Fruit fly (Drosophila melanogaster) whole organism, embryonic: ENCODE measurements around the gene RpL27A.

Experiments used
- Asciz ChIP-seq: fragments of 200-800 bp; sonication (Bioruptor generic); optimal IDR thresholded peaks from 2 replicates; lab custom pipeline; 2017; ENCODE audit warnings: missing biosample characterization, mild to moderate bottlenecking, missing genetic modification characterization, missing genetic modification reagents
- Atf3 ChIP-seq: fragments of 200-800 bp; sonication (Bioruptor generic); optimal IDR thresholded peaks from 3 replicates; lab custom pipeline; 2016; ENCODE audit warnings: missing biosample characterization, missing genetic modification characterization
- B-H1 ChIP-seq: fragments of 200-800 bp; sonication (Bioruptor generic); IDR thresholded peaks from 3 replicates; pipeline ENCODE4 v1.3.6; 2022; ENCODE audit warnings: missing biosample characterization, missing genetic modification characterization
- Bgb ChIP-seq: fragments of 200-800 bp; sonication (Bioruptor generic); IDR thresholded peaks from 2 replicates; pipeline ENCODE4 v1.3.6; 2022; ENCODE audit warnings: missing biosample characterization, missing genetic modification characterization; ENCODE audit not compliant: partially characterized antibody
- CG10431 ChIP-seq: fragments of 200-800 bp; sonication (Bioruptor generic); optimal IDR thresholded peaks from 3 replicates; lab custom pipeline; 2018; ENCODE audit warnings: missing biosample characterization, mild to moderate bottlenecking, missing genetic modification characterization
- CG10959 ChIP-seq: fragments of 200-800 bp; sonication (Bioruptor generic); IDR thresholded peaks from 2 replicates; pipeline ENCODE4 v1.3.6; 2022; ENCODE audit warnings: missing biosample characterization, missing genetic modification characterization
- CG10979 ChIP-seq: fragments of 200-800 bp; sonication (Bioruptor generic); optimal IDR thresholded peaks from 2 replicates; lab custom pipeline; 2018; ENCODE audit warnings: missing biosample characterization, mild to moderate bottlenecking, missing genetic modification characterization, moderate library complexity
- CG11247 ChIP-seq: fragments of 200-800 bp; sonication (Bioruptor generic); IDR thresholded peaks from 2 replicates; pipeline ENCODE4 v1.3.6; 2022; ENCODE audit warnings: missing biosample characterization, missing genetic modification characterization
- CG11560 ChIP-seq: fragments of 200-800 bp; sonication (Bioruptor generic); IDR thresholded peaks from 3 replicates; pipeline ENCODE4 v1.3.6; 2022; ENCODE audit warnings: missing biosample characterization, missing genetic modification characterization
- CG14860 ChIP-seq: fragments of 200-800 bp; sonication (Bioruptor generic); IDR thresholded peaks from 3 replicates; pipeline ENCODE4 v1.3.6; 2022; ENCODE audit warnings: missing biosample characterization, missing genetic modification characterization; ENCODE audit not compliant: partially characterized antibody
- CG15601 ChIP-seq: fragments of 200-800 bp; sonication (Bioruptor generic); optimal IDR thresholded peaks from 3 replicates; lab custom pipeline; 2019; ENCODE audit warnings: missing biosample characterization, mild to moderate bottlenecking, missing genetic modification characterization, moderate library complexity
- CG1602 ChIP-seq: fragments of 200-800 bp; sonication (Bioruptor generic); optimal IDR thresholded peaks from 3 replicates; lab custom pipeline; 2016; ENCODE audit warnings: missing biosample characterization, missing genetic modification characterization
- CG16815 ChIP-seq: fragments of 200-800 bp; sonication (Bioruptor generic); optimal IDR thresholded peaks from 3 replicates; lab custom pipeline; 2017; ENCODE audit warnings: missing biosample characterization, mild to moderate bottlenecking, missing genetic modification characterization
- CG18262 ChIP-seq: fragments of 200-800 bp; optimal IDR thresholded peaks from 3 replicates; lab custom pipeline; 2019; ENCODE audit warnings: missing biosample characterization, mild to moderate bottlenecking, missing genetic modification characterization, moderate library complexity
- CG1832 ChIP-seq: fragments of 200-800 bp; sonication (Bioruptor generic); optimal IDR thresholded peaks from 2 replicates; lab custom pipeline; 2017; ENCODE audit warnings: missing biosample characterization, mild to moderate bottlenecking, missing genetic modification characterization, inconsistent platforms
- CG18599 ChIP-seq: fragments of 200-800 bp; sonication (Bioruptor generic); optimal IDR thresholded peaks from 3 replicates; lab custom pipeline; 2017; ENCODE audit warnings: missing biosample characterization, missing genetic modification characterization, mild to moderate bottlenecking, moderate library complexity, missing genetic modification reagents
- CG2712 ChIP-seq: fragments of 200-800 bp; optimal IDR thresholded peaks from 3 replicates; lab custom pipeline; 2019; ENCODE audit warnings: missing biosample characterization, mild to moderate bottlenecking, missing genetic modification characterization, moderate library complexity
- CG31224 ChIP-seq: fragments of 200-800 bp; sonication (Bioruptor generic); IDR thresholded peaks from 2 replicates; pipeline ENCODE4 v1.3.6; 2022; ENCODE audit warnings: missing biosample characterization, missing genetic modification characterization
- CG3726 ChIP-seq: fragments of 200-800 bp; sonication (Bioruptor generic); IDR thresholded peaks from 3 replicates; pipeline ENCODE4, ENCODE4 v1.3.6; 2022; ENCODE audit warnings: missing biosample characterization, missing genetic modification characterization
- CG4282 ChIP-seq: fragments of 200-800 bp; sonication (Bioruptor generic); optimal IDR thresholded peaks from 2 replicates; lab custom pipeline; 2016; ENCODE audit warnings: missing biosample characterization, missing genetic modification characterization
- CG8388 ChIP-seq: fragments of 200-800 bp; sonication (Bioruptor generic); optimal IDR thresholded peaks from 2 replicates; lab custom pipeline; 2019; ENCODE audit warnings: missing biosample characterization, mild to moderate bottlenecking, missing genetic modification characterization, moderate library complexity
- CG8478 ChIP-seq: fragments of >200 bp; optimal IDR thresholded peaks from 2 replicates; lab custom pipeline; 2018
- CTCF ChIP-seq: fragments of 200-800 bp; sonication (Bioruptor generic); optimal IDR thresholded peaks from 2 replicates; lab custom pipeline; 2017; ENCODE audit warnings: missing biosample characterization, mild to moderate bottlenecking, missing genetic modification characterization, moderate library complexity
- Chrac-16 ChIP-seq: fragments of 200-800 bp; sonication (Bioruptor generic); optimal IDR thresholded peaks from 3 replicates; lab custom pipeline; 2016; ENCODE audit warnings: missing biosample characterization, missing genetic modification characterization
- CkIIα-i1 ChIP-seq: fragments of 200-800 bp; sonication (Bioruptor generic); IDR thresholded peaks from 2 replicates; pipeline ENCODE4 v1.3.6; 2022; ENCODE audit warnings: missing biosample characterization, missing genetic modification characterization
- Dbx ChIP-seq: fragments of 200-800 bp; sonication (Bioruptor generic); IDR thresholded peaks from 3 replicates; pipeline ENCODE4 v1.3.6; 2022; ENCODE audit warnings: missing biosample characterization, missing genetic modification characterization
- ERR ChIP-seq: fragments of 200-800 bp; sonication (Bioruptor generic); optimal IDR thresholded peaks from 2 replicates; lab custom pipeline; 2016; ENCODE audit warnings: missing biosample characterization, missing genetic modification characterization
- Fer1 ChIP-seq: fragments of 200-800 bp; sonication (Bioruptor generic); optimal IDR thresholded peaks from 2 replicates; lab custom pipeline; 2017; ENCODE audit warnings: missing biosample characterization, mild to moderate bottlenecking, missing genetic modification characterization
- H2.0 ChIP-seq: fragments of 200-800 bp; sonication (Bioruptor generic); IDR thresholded peaks from 2 replicates; pipeline ENCODE4 v1.3.6; 2022; ENCODE audit warnings: missing biosample characterization, missing genetic modification characterization
- HLH3B ChIP-seq: fragments of 200-800 bp; sonication (Bioruptor generic); IDR thresholded peaks from 2 replicates; pipeline ENCODE4 v1.3.6; 2022; ENCODE audit warnings: missing biosample characterization, missing genetic modification characterization
- HLHmδ ChIP-seq: fragments of 200-800 bp; sonication (Bioruptor generic); optimal IDR thresholded peaks from 2 replicates; lab custom pipeline; 2018; ENCODE audit warnings: missing biosample characterization, mild to moderate bottlenecking, missing genetic modification characterization, moderate library complexity
- Hand ChIP-seq: fragments of 200-800 bp; sonication (Bioruptor generic); optimal IDR thresholded peaks from 2 replicates; lab custom pipeline; 2017; ENCODE audit warnings: mild to moderate bottlenecking, missing biosample characterization, missing genetic modification reagents, missing genetic modification characterization
- Hmx ChIP-seq: fragments of 200-800 bp; sonication (Bioruptor generic); optimal IDR thresholded peaks from 2 replicates; lab custom pipeline; 2016; ENCODE audit warnings: missing biosample characterization, missing genetic modification characterization
- Hr3 ChIP-seq: fragments of 200-800 bp; sonication (Bioruptor generic); optimal IDR thresholded peaks from 3 replicates; lab custom pipeline; 2016; ENCODE audit warnings: missing biosample characterization, missing genetic modification characterization
- Hr39 ChIP-seq: fragments of >200 bp; optimal IDR thresholded peaks from 2 replicates; lab custom pipeline; 2017
- Med ChIP-seq: fragments of 200-800 bp; sonication (Bioruptor generic); peaks from one replicate; lab custom pipeline; 2016; ENCODE audit warnings: missing biosample characterization, missing genetic modification characterization, mild to moderate bottlenecking, inconsistent platforms, moderate library complexity
- Oaz ChIP-seq: fragments of 200-800 bp; sonication (Bioruptor generic); IDR thresholded peaks from 2 replicates; pipeline ENCODE4 v1.3.6; 2022; ENCODE audit warnings: missing biosample characterization, missing genetic modification characterization
- PHDP ChIP-seq: fragments of 200-800 bp; sonication (Bioruptor generic); optimal IDR thresholded peaks from 3 replicates; lab custom pipeline; 2018; ENCODE audit warnings: missing biosample characterization, mild to moderate bottlenecking, missing genetic modification characterization, moderate library complexity
- Ptx1 ChIP-seq: fragments of 200-800 bp; sonication (Bioruptor generic); IDR thresholded peaks from 2 replicates; pipeline ENCODE4 v1.3.6; 2022; ENCODE audit warnings: missing biosample characterization, missing genetic modification characterization
- Sry-β ChIP-seq: fragments of 200-800 bp; sonication (Bioruptor generic); optimal IDR thresholded peaks from 2 replicates; lab custom pipeline; 2018; ENCODE audit warnings: missing biosample characterization, mild to moderate bottlenecking, missing genetic modification characterization, moderate library complexity
- bcd ChIP-seq: fragments of 200-800 bp; sonication (Bioruptor generic); optimal IDR thresholded peaks from 2 replicates; lab custom pipeline; 2017; ENCODE audit warnings: missing biosample characterization, mild to moderate bottlenecking, missing genetic modification characterization
- crol ChIP-seq: fragments of 200-800 bp; sonication (Bioruptor generic); IDR thresholded peaks from 2 replicates; pipeline ENCODE4 v1.3.6; 2022; ENCODE audit warnings: missing biosample characterization, missing genetic modification characterization
- ems ChIP-seq: fragments of 200-800 bp; sonication (Bioruptor generic); optimal IDR thresholded peaks from 3 replicates; lab custom pipeline; 2016; ENCODE audit warnings: missing biosample characterization, missing genetic modification characterization
- hb ChIP-seq: fragments of 200-800 bp; sonication (Bioruptor generic); IDR thresholded peaks from 3 replicates; pipeline ENCODE4 v1.3.6; 2022; ENCODE audit warnings: missing biosample characterization, missing genetic modification characterization; ENCODE audit not compliant: partially characterized antibody
- ind ChIP-seq: fragments of 200-800 bp; sonication (Bioruptor generic); optimal IDR thresholded peaks from 3 replicates; lab custom pipeline; 2016; ENCODE audit warnings: missing biosample characterization, missing genetic modification characterization
- jing ChIP-seq: fragments of 200-800 bp; sonication (Bioruptor generic); optimal IDR thresholded peaks from 2 replicates; lab custom pipeline; 2018; ENCODE audit warnings: missing biosample characterization, mild to moderate bottlenecking, missing genetic modification characterization
- knrl ChIP-seq: fragments of 200-800 bp; sonication (Bioruptor generic); IDR thresholded peaks from 3 replicates; pipeline ENCODE4 v1.3.6; 2022; ENCODE audit warnings: missing biosample characterization, missing genetic modification characterization; ENCODE audit not compliant: partially characterized antibody
- nerfin-2 ChIP-seq: fragments of 200-800 bp; sonication (Bioruptor generic); IDR thresholded peaks from 2 replicates; pipeline ENCODE4 v1.3.6; 2022; ENCODE audit warnings: missing biosample characterization, missing genetic modification characterization; ENCODE audit not compliant: partially characterized antibody
- p53 ChIP-seq: fragments of 200-800 bp; sonication (Bioruptor generic); optimal IDR thresholded peaks from 2 replicates; lab custom pipeline; 2016; ENCODE audit warnings: missing biosample characterization, missing genetic modification characterization
- psq ChIP-seq: fragments of 200-800 bp; sonication (Bioruptor generic); optimal IDR thresholded peaks from 2 replicates; lab custom pipeline; 2017; ENCODE audit warnings: missing biosample characterization, missing genetic modification characterization
- schlank ChIP-seq: fragments of 200-800 bp; sonication (Bioruptor generic); optimal IDR thresholded peaks from 2 replicates; lab custom pipeline; 2018; ENCODE audit warnings: missing biosample characterization, mild to moderate bottlenecking, missing genetic modification characterization
- ssp ChIP-seq: fragments of 200-800 bp; sonication (Bioruptor generic); IDR thresholded peaks from 2 replicates; pipeline ENCODE4 v1.3.6; 2022; ENCODE audit warnings: missing biosample characterization, missing genetic modification characterization
- wor ChIP-seq: fragments of 200-800 bp; sonication (Bioruptor generic); IDR thresholded peaks from 2 replicates; pipeline ENCODE4 v1.3.6; 2022; ENCODE audit warnings: missing biosample characterization, missing genetic modification characterization
- zfh1 ChIP-seq: fragments of 200-800 bp; sonication (Bioruptor generic); IDR thresholded peaks from 3 replicates; pipeline ENCODE4 v1.3.6; 2022; ENCODE audit warnings: missing biosample characterization, missing genetic modification characterization

Gene RpL27A

dm6 chr2L:4418819-4419218 is 39.3 kb downstream of the RpL27A start (continued):
- no peak for TF ChIP-seq Hr39 (lab: Kevin White, UChicago)
- TF ChIP-seq Hr3 (GFP tag; lab: Kevin White, UChicago): no peak
- TF ChIP-seq Fer1 (GFP tag; lab: Kevin White, UChicago): no peak
- TF ChIP-seq schlank (tag; lab: Kevin White, UChicago): no peak
- peak; percentile 54; the same call in 1 of the 2 replicates for TF ChIP-seq crol (GFP tag; lab: Robert Waterston, UW)
- TF ChIP-seq wor (GFP tag; lab: Robert Waterston, UW): no peak
- no peak for TF ChIP-seq Med (GFP tag; lab: Kevin White, UChicago)
- TF ChIP-seq CG8478 (lab: Kevin White, UChicago): no peak
- TF ChIP-seq Dbx (GFP tag; lab: Robert Waterston, UW): no peak
- TF ChIP-seq CG1602 (GFP tag; lab: Kevin White, UChicago): no peak
- no peak for TF ChIP-seq CG8388 (GFP tag; lab: Kevin White, UChicago)
- TF ChIP-seq CG16815 (GFP tag; lab: Kevin White, UChicago): no peak
- TF ChIP-seq CG3726: no peak
- no peak for TF ChIP-seq ems (GFP tag; lab: Kevin White, UChicago)
- TF ChIP-seq CG10431 (GFP tag; lab: Kevin White, UChicago): no peak
- no peak for TF ChIP-seq zfh1 (GFP tag; lab: Robert Waterston, UW)
- TF ChIP-seq Sry-β (GFP tag; lab: Kevin White, UChicago): no peak
- peak; percentile 76 for TF ChIP-seq Bgb (GFP tag; lab: Robert Waterston, UW)
- TF ChIP-seq CG2712 (tag; lab: Kevin White, UChicago): no peak
- TF ChIP-seq nerfin-2 (GFP tag; lab: Robert Waterston, UW): peak; percentile 46; the same call in 1 of the 2 replicates
- no peak for TF ChIP-seq HLHmδ
- TF ChIP-seq CG18599 (GFP tag; lab: Kevin White, UChicago): no peak
- TF ChIP-seq CG14860 (GFP tag; lab: Robert Waterston, UW): peak; percentile 59
- no peak for TF ChIP-seq Chrac-16 (GFP tag; lab: Kevin White, UChicago)
- TF ChIP-seq PHDP: no peak
- no peak for TF ChIP-seq CG15601
- TF ChIP-seq Atf3: no peak
- no peak for TF ChIP-seq CG18262 (tag; lab: Kevin White, UChicago)
- TF ChIP-seq Oaz (GFP tag; lab: Robert Waterston, UW): no peak
- TF ChIP-seq Ptx1: no peak
- no peak for TF ChIP-seq CG10979 (tag; lab: Kevin White, UChicago)
- TF ChIP-seq psq (GFP tag; lab: Kevin White, UChicago): no peak
- TF ChIP-seq CG11247 (GFP tag; lab: Robert Waterston, UW): no peak
- TF ChIP-seq Hmx: no peak
- TF ChIP-seq jing (GFP tag; lab: Kevin White, UChicago): no peak
- TF ChIP-seq knrl (GFP tag; lab: Robert Waterston, UW): peak; percentile 42; the same call in 1 of the 3 replicates
- no peak for TF ChIP-seq Asciz
- no peak for TF ChIP-seq CG1832
- no peak for TF ChIP-seq CG11560
- no peak for TF ChIP-seq ind (GFP tag; lab: Kevin White, UChicago)
- no peak for TF ChIP-seq CkIIα-i1 (GFP tag; lab: Robert Waterston, UW)
- TF ChIP-seq ERR (GFP tag; lab: Kevin White, UChicago): no peak

DNA sequence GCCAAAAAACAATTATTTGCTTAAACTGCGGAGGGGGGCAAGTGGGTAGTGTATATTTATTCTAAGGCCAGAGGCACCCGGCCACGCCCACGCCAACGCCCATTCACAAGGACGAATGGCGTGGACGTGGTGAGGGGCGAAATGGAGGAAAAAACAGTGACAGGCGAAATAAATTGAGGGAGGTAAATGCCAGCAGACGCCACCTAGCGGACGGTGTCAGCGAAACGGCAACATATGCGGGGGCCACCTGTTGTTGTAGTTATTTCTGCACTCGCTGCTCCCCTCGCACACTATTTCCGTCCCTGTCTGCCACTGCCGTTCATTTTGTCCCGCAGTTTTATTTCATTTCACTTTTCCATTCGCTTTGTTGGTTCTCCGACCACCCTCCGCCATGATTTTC is 40.2 kb downstream of the RpL27A start:
- no peak for TF ChIP-seq Hand
- no peak for TF ChIP-seq wor (GFP tag; lab: Robert Waterston, UW)
- peak; percentile 34; the same call in 1 of the 2 replicates for TF ChIP-seq CG10959 (GFP tag; lab: Robert Waterston, UW)
- TF ChIP-seq HLH3B (GFP tag; lab: Robert Waterston, UW): 0 out of 2 replicates have a peak, but pooled peaks have one; percentile 15
- peak; percentile 94 for TF ChIP-seq CTCF (GFP tag; lab: Kevin White, UChicago)
- peak; percentile 19 for TF ChIP-seq bcd (GFP tag; lab: Kevin White, UChicago)
- TF ChIP-seq B-H1: peak; percentile 12; the same call in 1 of the 3 replicates
- TF ChIP-seq ssp (GFP tag; lab: Robert Waterston, UW): 0 out of 2 replicates have a peak, but pooled peaks have one; percentile 22
- TF ChIP-seq CG31224 (GFP tag; lab: Robert Waterston, UW): no peak
- TF ChIP-seq p53 (GFP tag; lab: Kevin White, UChicago): no peak
- no peak for TF ChIP-seq hb (GFP tag; lab: Robert Waterston, UW)
- TF ChIP-seq Hr39 (lab: Kevin White, UChicago): no peak
- TF ChIP-seq CG4282 (GFP tag; lab: Kevin White, UChicago): no peak
- 0 out of 2 replicates have a peak, but pooled peaks have one; percentile 35 for TF ChIP-seq H2.0 (GFP tag; lab: Robert Waterston, UW)
